Worm (Caenorhabditis elegans): ENCODE results near the gene cox-6B.

The cox-6B gene

DNA sequence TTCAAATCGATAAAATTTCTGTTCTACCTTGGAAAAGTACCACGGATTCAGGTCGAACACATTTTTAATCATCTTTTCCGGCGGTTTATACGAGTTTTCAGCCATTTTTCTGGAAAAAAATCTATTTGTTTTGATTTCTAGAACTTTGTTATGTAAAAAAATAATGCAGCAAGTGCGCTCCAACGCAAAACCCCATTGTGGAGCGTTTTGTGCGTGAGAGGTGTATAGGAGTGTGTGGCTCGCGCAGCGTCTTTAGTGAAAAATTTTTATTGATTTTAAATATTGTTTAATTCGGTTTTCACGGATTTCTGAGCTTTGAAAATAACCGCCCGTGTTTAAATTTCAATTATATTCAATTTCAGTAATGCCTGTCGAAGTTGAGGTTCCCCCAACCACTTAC, 86.4 kb downstream of the cox-6B start, which contains the start of gene Y71H2AM.20 (continued):
- TF ChIP-seq eyg-1 (tag; optimal IDR thresholded peaks at IDR 0.05) (no peak), tbx-7 (tag; optimal IDR thresholded peaks at IDR 0.05) (peak; percentile 40), ref-2 (tag; optimal IDR thresholded peaks at IDR 0.05) (peak; percentile 92), hlh-8 (tag; optimal IDR thresholded peaks at IDR 0.05) (no peak), nhr-11 (tag; optimal IDR thresholded peaks at IDR 0.05) (no peak), tbx-2 (tag; optimal IDR thresholded peaks at IDR 0.05) (peak; percentile 88), che-1 (tag; optimal IDR thresholded peaks at IDR 0.05) (no peak), unc-3 (GFP tag; conservative IDR thresholded peaks at IDR 0.05) (peak; percentile 39; the same call in 1 of the 2 replicates), unc-3 (tag; optimal IDR thresholded peaks at IDR 0.05) (peak; percentile 53), mec-3 (tag; optimal IDR thresholded peaks at IDR 0.05; ENCODE audit: borderline replicate concordance) (no peak), dmd-4 (tag; optimal IDR thresholded peaks at IDR 0.05; ENCODE audit: borderline replicate concordance) (no peak), sdc-2 (tag; optimal IDR thresholded peaks at IDR 0.05) (no peak), lim-6 (tag; optimal IDR thresholded peaks at IDR 0.05) (peak; percentile 67), madf-2 (tag; optimal IDR thresholded peaks at IDR 0.05) (peak; percentile 53), hlh-15 (tag; optimal IDR thresholded peaks at IDR 0.05) (no peak), fkh-10 (GFP tag; optimal IDR thresholded peaks at IDR 0.05) (peak; percentile 76), ets-4 (tag; optimal IDR thresholded peaks at IDR 0.05) (peak; percentile 79), pax-1 (tag; optimal IDR thresholded peaks at IDR 0.05) (peak; percentile 62), T23F11.4 (GFP tag; optimal IDR thresholded peaks at IDR 0.05) (no peak), pat-9 (tag; optimal IDR thresholded peaks at IDR 0.05) (peak; percentile 22), K09A11.1 (tag; optimal IDR thresholded peaks at IDR 0.05; ENCODE audit: insufficient read depth) (peak; percentile 73), unc-55 (GFP tag; optimal IDR thresholded peaks at IDR 0.05) (peak; percentile 50), C08G9.2 (tag; optimal IDR thresholded peaks at IDR 0.05) (peak; percentile 38), ceh-18 (tag; optimal IDR thresholded peaks at IDR 0.05) (peak; percentile 95), ceh-48 (tag; optimal IDR thresholded peaks at IDR 0.05) (peak; percentile 93), F13H6.1 (tag; optimal IDR thresholded peaks at IDR 0.05) (peak; percentile 13)

DNA sequence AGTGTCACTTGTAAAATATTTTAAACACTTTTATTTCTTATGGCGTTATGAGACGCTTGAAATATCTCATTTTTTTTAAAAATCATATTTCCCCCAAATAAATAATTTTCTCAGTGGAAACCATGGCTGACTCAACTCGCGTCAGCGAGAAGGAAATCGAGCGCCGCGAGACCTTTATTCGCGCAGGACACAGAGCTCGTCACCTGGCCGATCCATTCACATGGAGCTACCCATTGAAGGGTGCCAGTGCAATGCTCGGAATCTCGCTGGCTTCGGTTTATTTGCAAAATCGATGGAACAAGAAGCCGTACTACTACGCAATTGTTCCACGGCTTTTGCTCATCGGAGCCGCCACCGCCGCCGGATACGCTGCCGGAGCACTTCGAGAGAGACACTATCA, 87.3 kb downstream of the cox-6B start, which contains the start of gene nduc-2:
TSS of gene nduc-2 (plus strand) at position 113 of the 400 bp plus-strand sequence.
- TF ChIP-seq unc-55 (GFP tag; optimal IDR thresholded peaks at IDR 0.05) (no peak), unc-42 (tag; optimal IDR thresholded peaks at IDR 0.05) (no peak), syd-9 (tag; optimal IDR thresholded peaks at IDR 0.05) (no peak), ceh-31 (tag; optimal IDR thresholded peaks at IDR 0.05) (no peak), ahr-1 (tag; optimal IDR thresholded peaks at IDR 0.05) (no peak), pros-1 (tag; optimal IDR thresholded peaks at IDR 0.05) (no peak)

DNA sequence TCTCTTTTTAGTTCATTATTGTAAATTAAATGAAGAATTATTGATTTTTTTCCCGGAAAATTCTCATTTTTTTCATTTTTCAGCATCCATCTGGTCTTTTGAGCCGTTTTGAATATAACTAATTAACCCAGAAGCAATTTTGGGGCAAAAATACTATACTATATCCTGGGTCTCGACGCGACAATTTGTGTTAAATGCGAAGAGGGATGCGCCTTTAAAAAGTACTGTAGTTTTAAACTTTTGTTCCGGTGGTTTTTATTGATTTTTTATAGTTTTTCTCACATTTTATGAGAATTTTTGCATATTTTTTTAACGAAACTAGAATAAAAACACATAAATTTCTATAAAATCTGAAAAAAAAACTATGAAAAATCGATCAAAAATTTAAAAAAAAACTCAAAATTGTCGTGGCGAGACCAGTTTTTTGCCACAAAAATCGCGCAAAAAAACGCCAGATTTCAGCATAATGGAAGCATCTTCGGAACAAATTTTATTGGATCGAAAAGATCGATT, 88.6 kb downstream of the cox-6B start, which contains the start of gene tbcc-1:
TSS of gene tbcc-1 (plus strand) at position 463 of the 513 bp plus-strand sequence.
- TF ChIP-seq hlh-15 (tag; optimal IDR thresholded peaks at IDR 0.05) (no peak), lin-11 (tag; optimal IDR thresholded peaks at IDR 0.05) (no peak), hlh-6 (tag; optimal IDR thresholded peaks at IDR 0.05) (no peak), unc-3 (GFP tag; conservative IDR thresholded peaks at IDR 0.05) (no peak), unc-3 (tag; optimal IDR thresholded peaks at IDR 0.05) (no peak), pha-4 (tag; optimal IDR thresholded peaks at IDR 0.05) (no peak), pros-1 (tag; optimal IDR thresholded peaks at IDR 0.05) (no peak), ceh-30 (tag; optimal IDR thresholded peaks at IDR 0.05) (no peak)

DNA sequence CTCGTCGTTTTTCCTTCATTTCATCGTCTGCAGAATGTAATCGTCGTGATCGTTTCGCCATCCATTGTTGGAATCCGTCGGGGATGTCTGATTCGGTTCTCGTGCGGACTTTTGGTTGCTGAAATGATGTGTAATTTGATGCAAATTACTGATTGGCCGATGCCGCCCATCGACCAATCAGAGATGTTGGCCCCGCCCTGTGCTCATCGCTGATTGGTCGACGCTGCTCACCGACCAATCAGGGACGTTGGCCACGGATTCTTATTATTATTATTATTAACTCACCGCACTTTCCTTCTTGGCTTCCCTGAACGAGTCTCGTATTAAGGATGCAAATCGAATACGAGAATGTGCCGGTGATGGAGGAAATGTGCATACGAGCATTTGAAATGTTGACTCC, 94.6 kb downstream of the cox-6B start:
- no peak for TF ChIP-seq Y22D7AL.16 (tag; optimal IDR thresholded peaks at IDR 0.05)
- TF ChIP-seq nfya-1 (tag; optimal IDR thresholded peaks at IDR 0.05): peak; percentile 95
